Worm (Caenorhabditis elegans) whole organism, mixed stage, embryonic: ENCODE data around the gene try-10.

Experiments used
- M03D4.4 ChIP-seq: sonication (generic microtip); optimal IDR thresholded peaks from 2 replicates; lab custom pipeline; 2017; ENCODE audit warnings: mild to moderate bottlenecking, missing genetic modification characterization, missing compliant biosample characterization
- bed-3 ChIP-seq: fragments of 200-800 bp; sonication (Bioruptor generic); optimal IDR thresholded peaks from 3 replicates; lab custom pipeline; 2018; ENCODE audit warnings: mild to moderate bottlenecking, missing genetic modification characterization, moderate library complexity, missing compliant biosample characterization
- blmp-1 ChIP-seq: fragments of 150-350 bp; optimal IDR thresholded peaks from 2 replicates; lab custom pipeline; 2014; ENCODE audit warnings: missing biosample characterization, missing genetic modification characterization
- ceh-43 ChIP-seq: fragments of 200-800 bp; sonication (Bioruptor generic); optimal IDR thresholded peaks from 2 replicates; lab custom pipeline; 2018; ENCODE audit warnings: mild to moderate bottlenecking, missing genetic modification characterization, moderate library complexity, missing compliant biosample characterization
- ces-1 ChIP-seq: fragments of 150-350 bp; optimal IDR thresholded peaks from 2 replicates; lab custom pipeline; 2014; ENCODE audit warnings: missing biosample characterization, missing genetic modification reagents, missing genetic modification characterization
- cnd-1 ChIP-seq: fragments of 200-800 bp; sonication (Bioruptor generic); optimal IDR thresholded peaks from 2 replicates; lab custom pipeline; 2018; ENCODE audit warnings: mild to moderate bottlenecking, missing genetic modification characterization, missing compliant biosample characterization
- drap-1 ChIP-seq: fragments of 200-800 bp; sonication (Bioruptor generic); optimal IDR thresholded peaks from 3 replicates; lab custom pipeline; 2018; ENCODE audit warnings: mild to moderate bottlenecking, missing genetic modification characterization, missing compliant biosample characterization
- elt-1 ChIP-seq: sonication (generic microtip); optimal IDR thresholded peaks from 2 replicates; lab custom pipeline; 2017; ENCODE audit warnings: missing genetic modification characterization, mild to moderate bottlenecking, missing compliant biosample characterization, antibody characterized with exemption, moderate library complexity, borderline replicate concordance; ENCODE audit not compliant: insufficient read depth
- elt-3 ChIP-seq: fragments of 150-350 bp; optimal IDR thresholded peaks from 2 replicates; lab custom pipeline; 2014; ENCODE audit warnings: missing biosample characterization, missing genetic modification characterization
- flh-1 ChIP-seq: fragments of 200-800 bp; sonication (Bioruptor generic); optimal IDR thresholded peaks from 2 replicates; lab custom pipeline; 2018; ENCODE audit warnings: mild to moderate bottlenecking, missing genetic modification characterization, moderate library complexity, missing compliant biosample characterization
- ham-2 ChIP-seq: fragments of 200-800 bp; sonication (Bioruptor generic); optimal IDR thresholded peaks from 2 replicates; lab custom pipeline; 2018; ENCODE audit warnings: mild to moderate bottlenecking, missing genetic modification characterization, missing compliant biosample characterization
- hlh-1 ChIP-seq: fragments of 150-350 bp; optimal IDR thresholded peaks from 2 replicates; lab custom pipeline; 2014; ENCODE audit warnings: missing biosample characterization, missing genetic modification reagents, missing genetic modification characterization
- lin-13 ChIP-seq: fragments of 150-350 bp; optimal IDR thresholded peaks from 2 replicates; lab custom pipeline; 2014; ENCODE audit warnings: missing biosample characterization, missing genetic modification characterization
- lin-32 ChIP-seq: fragments of 200-800 bp; sonication (Bioruptor generic); optimal IDR thresholded peaks from 2 replicates; lab custom pipeline; 2018; ENCODE audit warnings: mild to moderate bottlenecking, missing genetic modification characterization, missing compliant biosample characterization
- lsy-2 ChIP-seq: fragments of 150-350 bp; optimal IDR thresholded peaks from 2 replicates; lab custom pipeline; 2014; ENCODE audit warnings: missing biosample characterization, missing genetic modification characterization
- mep-1 ChIP-seq: fragments of 150-350 bp; optimal IDR thresholded peaks from 2 replicates; lab custom pipeline; 2017; ENCODE audit warnings: missing biosample characterization, missing genetic modification reagents, missing genetic modification characterization, inconsistent platforms
- mls-2 ChIP-seq: sonication (generic microtip); optimal IDR thresholded peaks from 2 replicates; lab custom pipeline; 2016; ENCODE audit warnings: mild to moderate bottlenecking, missing genetic modification characterization, moderate library complexity, missing compliant biosample characterization
- nhr-12 ChIP-seq: fragments of 150-350 bp; optimal IDR thresholded peaks from 2 replicates; lab custom pipeline; 2014; ENCODE audit warnings: missing biosample characterization, missing genetic modification characterization
- nhr-2 ChIP-seq: fragments of 150-350 bp; optimal IDR thresholded peaks from 2 replicates; lab custom pipeline; 2014; ENCODE audit warnings: missing biosample characterization, missing genetic modification characterization
- nhr-237 ChIP-seq: fragments of 150-350 bp; optimal IDR thresholded peaks from 2 replicates; lab custom pipeline; 2014; ENCODE audit warnings: missing biosample characterization, missing genetic modification characterization
- nhr-28 ChIP-seq: fragments of 150-350 bp; optimal IDR thresholded peaks from 2 replicates; lab custom pipeline; 2014; ENCODE audit warnings: missing biosample characterization, missing genetic modification characterization
- pha-4 ChIP-seq: fragments of 150-350 bp; optimal IDR thresholded peaks from 2 replicates; lab custom pipeline; 2018; ENCODE audit warnings: missing biosample characterization, missing genetic modification reagents, missing genetic modification characterization
- sem-2 ChIP-seq: fragments of 200-800 bp; sonication (Bioruptor generic); optimal IDR thresholded peaks from 2 replicates; lab custom pipeline; 2018; ENCODE audit warnings: mild to moderate bottlenecking, missing genetic modification characterization, missing compliant biosample characterization
- snpc-4 ChIP-seq: fragments of 150-350 bp; optimal IDR thresholded peaks from 2 replicates; lab custom pipeline; 2014; ENCODE audit warnings: missing biosample characterization, missing genetic modification characterization
- sptf-1 ChIP-seq: sonication (generic microtip); optimal IDR thresholded peaks from 2 replicates; lab custom pipeline; 2017; ENCODE audit warnings: mild to moderate bottlenecking, missing genetic modification characterization, moderate library complexity, missing compliant biosample characterization
- tbx-8 ChIP-seq: fragments of 200-800 bp; sonication (Bioruptor generic); optimal IDR thresholded peaks from 2 replicates; lab custom pipeline; 2018; ENCODE audit warnings: mild to moderate bottlenecking, missing genetic modification characterization, moderate library complexity, missing compliant biosample characterization
- unc-39 ChIP-seq: fragments of 150-350 bp; optimal IDR thresholded peaks from 2 replicates; lab custom pipeline; 2014; ENCODE audit warnings: missing biosample characterization, missing genetic modification characterization
- unc-62 ChIP-seq: fragments of 150-350 bp; optimal IDR thresholded peaks from 2 replicates; lab custom pipeline; 2014; ENCODE audit warnings: missing biosample characterization, missing genetic modification reagents, missing genetic modification characterization
- zip-8 ChIP-seq: fragments of 150-350 bp; optimal IDR thresholded peaks from 2 replicates; lab custom pipeline; 2014; ENCODE audit warnings: missing biosample characterization, missing genetic modification characterization
- ztf-11 ChIP-seq: fragments of 150-350 bp; optimal IDR thresholded peaks from 2 replicates; lab custom pipeline; 2014; ENCODE audit warnings: missing biosample characterization, missing genetic modification characterization

Gene try-10

DNA sequence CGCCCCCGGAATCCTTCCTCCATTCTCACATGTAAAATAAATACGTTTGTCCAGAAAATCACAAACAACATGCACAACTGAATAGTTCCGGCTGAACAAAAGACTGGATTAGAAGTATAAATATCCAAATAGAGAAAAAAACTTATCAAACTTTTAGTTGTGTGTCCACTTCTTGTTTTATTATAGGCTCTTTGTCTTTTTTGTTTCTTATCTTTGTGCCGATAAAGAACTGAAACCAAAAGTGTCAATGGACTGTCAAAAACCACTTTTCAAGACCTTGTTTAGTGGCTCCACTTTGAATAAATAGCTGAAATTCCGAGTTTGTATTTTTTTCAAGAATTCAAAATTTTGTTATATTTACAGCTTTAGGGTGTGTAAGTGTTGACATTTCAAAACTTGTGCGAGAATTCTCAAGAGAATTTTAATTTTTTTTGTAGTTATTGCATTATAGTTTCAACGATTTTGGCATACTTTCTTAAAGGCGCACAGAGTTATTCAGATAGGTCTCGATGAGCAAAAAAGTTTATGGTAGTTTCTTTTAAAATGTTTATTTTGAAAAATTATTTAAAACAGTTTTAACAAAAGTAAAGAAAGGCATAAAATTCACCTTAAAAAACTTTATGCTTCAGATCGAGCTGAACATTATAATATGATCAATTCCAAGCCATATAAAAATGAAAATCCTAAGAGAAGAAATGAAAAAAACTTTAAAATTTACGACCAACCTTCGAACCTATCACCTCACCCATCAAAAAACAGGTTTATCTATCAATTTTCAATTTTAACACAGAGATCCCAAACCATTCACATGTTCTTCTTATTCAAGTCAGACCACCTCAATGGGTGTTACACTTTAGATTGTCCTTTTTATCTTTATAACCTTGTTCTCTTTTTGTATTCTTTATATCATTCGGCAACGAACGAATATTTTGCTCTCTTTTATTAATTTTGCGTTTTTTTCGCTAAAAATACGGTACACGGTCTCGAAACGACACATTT, 33.4 kb upstream of the try-10 start:
- TF ChIP-seq elt-3 (tag; lab: Kevin White, UChicago) (no peak), pha-4 (no peak), elt-1 (no peak), unc-39 (tag; lab: Kevin White, UChicago) (no peak), bed-3 (no peak), nhr-2 (no peak), snpc-4 (tag; lab: Kevin White, UChicago) (no peak), sptf-1 (tag; lab: Kevin White, UChicago) (no peak), ces-1 (GFP tag; lab: Kevin White, UChicago) (no peak), tbx-8 (GFP tag; lab: Kevin White, UChicago) (no peak), drap-1 (GFP tag; lab: Kevin White, UChicago) (no peak), zip-8 (tag; lab: Kevin White, UChicago) (no peak), cnd-1 (tag; lab: Kevin White, UChicago) (no peak), lin-13 (tag; lab: Kevin White, UChicago) (no peak), ceh-43 (no peak), unc-62 (GFP tag; lab: Kevin White, UChicago) (no peak), flh-1 (GFP tag; lab: Kevin White, UChicago) (no peak), ham-2 (GFP tag; lab: Kevin White, UChicago) (no peak), lin-32 (no peak), hlh-1 (tag; lab: Kevin White, UChicago) (no peak)

- TF ChIP-seq ztf-11 (tag; lab: Kevin White, UChicago) (no peak), hlh-1 (tag; lab: Kevin White, UChicago) (no peak), mls-2 (no peak), bed-3 (no peak), lsy-2 (no peak), snpc-4 (tag; lab: Kevin White, UChicago) (no peak), pha-4 (no peak), nhr-12 (tag; lab: Kevin White, UChicago) (no peak), blmp-1 (tag; lab: Kevin White, UChicago) (no peak), nhr-28 (tag; lab: Kevin White, UChicago) (no peak), lin-32 (no peak), flh-1 (GFP tag; lab: Kevin White, UChicago) (no peak), sem-2 (GFP tag; lab: Kevin White, UChicago) (no peak), sptf-1 (tag; lab: Kevin White, UChicago) (no peak), mep-1 (tag; lab: Kevin White, UChicago) (no peak), M03D4.4 (tag; lab: Kevin White, UChicago) (no peak), ceh-43 (no peak), zip-8 (tag; lab: Kevin White, UChicago) (no peak), elt-3 (tag; lab: Kevin White, UChicago) (no peak), tbx-8 (GFP tag; lab: Kevin White, UChicago) (no peak)
Measured at ce11 chrV:13045017-13045416, 32.0 kb upstream of the try-10 start.

DNA sequence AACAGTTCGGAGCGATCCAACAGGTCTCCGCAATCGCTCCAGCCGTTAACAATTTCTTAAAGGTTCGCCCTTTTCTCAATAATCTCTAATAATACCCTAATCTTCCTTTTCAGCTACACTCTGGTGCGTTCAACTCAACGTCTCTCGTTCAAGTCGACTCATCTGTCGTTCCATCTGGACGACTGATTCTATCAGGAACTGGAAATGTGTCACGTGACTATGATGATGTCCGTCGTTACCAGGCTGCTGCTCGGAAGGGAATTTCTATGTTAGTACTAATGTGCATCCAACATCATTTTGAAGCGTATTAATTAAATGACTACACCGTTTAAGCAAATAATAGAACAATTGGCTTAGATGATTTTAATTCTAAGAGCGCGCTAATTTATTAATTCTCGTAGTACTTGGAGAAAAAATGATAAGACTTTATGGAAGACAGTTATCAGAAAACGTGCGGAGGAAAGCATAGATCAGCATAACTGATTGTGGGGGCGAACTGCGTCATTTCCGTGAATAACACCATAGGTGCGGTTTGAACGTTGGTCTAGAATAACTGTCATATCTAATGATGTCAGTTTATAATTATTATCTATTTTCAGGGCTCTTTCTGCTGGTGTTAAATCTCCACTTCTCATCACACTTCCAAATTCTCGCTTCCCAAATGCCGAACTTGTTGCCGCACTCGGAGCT, 30.9 kb upstream of the try-10 start:
- TF ChIP-seq drap-1 (GFP tag; lab: Kevin White, UChicago) (no peak), mep-1 (tag; lab: Kevin White, UChicago) (no peak), elt-1 (no peak), cnd-1 (tag; lab: Kevin White, UChicago) (no peak), elt-3 (tag; lab: Kevin White, UChicago) (no peak), tbx-8 (GFP tag; lab: Kevin White, UChicago) (no peak), pha-4 (no peak), nhr-12 (tag; lab: Kevin White, UChicago) (no peak), lsy-2 (no peak), sem-2 (GFP tag; lab: Kevin White, UChicago) (no peak), snpc-4 (tag; lab: Kevin White, UChicago) (no peak), lin-13 (tag; lab: Kevin White, UChicago) (no peak)

DNA sequence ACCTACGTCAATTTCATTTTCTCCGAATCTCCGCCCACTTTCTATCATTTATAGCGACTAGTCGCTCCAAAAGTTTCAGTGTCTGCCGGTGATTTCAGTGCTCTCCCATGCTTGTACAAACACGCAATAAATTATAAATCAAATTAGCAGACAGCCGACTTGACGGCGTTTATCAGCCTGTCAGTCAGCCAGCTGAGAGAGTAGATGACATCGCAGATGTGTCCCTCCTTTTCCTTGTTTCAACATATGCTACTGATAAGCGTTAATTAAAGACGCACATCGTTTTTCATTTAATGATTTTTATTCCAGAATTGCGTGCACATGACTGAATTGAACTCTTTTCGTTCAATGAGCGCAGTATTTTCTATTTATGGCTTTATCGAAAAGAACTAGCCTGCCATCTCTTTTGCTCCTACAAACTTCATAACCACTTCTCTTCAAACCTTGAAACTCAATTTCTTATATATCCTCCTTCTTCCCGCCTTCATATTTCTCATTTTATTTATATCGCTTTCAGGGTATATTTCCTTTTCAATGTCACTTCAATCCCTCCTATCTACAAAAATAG, 30.2 kb upstream of the try-10 start, which contains the start of gene lap-2:
lap-2 (plus strand) TSS at position 518 of the 568 bp plus-strand sequence.
- TF ChIP-seq nhr-237 (tag; lab: Kevin White, UChicago) = no peak
- peak; percentile 71 for TF ChIP-seq unc-62 (GFP tag; lab: Kevin White, UChicago)
